Fruit fly (Drosophila melanogaster): ENCODE measurements around the gene Grik.
A peak's percentile ranks its signal among the peaks of the same experiment; 100 is the strongest.

dm6 chr3R:20948448-20949174, 46.9 kb downstream of the Grik start, which contains the start of gene Atpalpha:
- TF ChIP-seq pan (optimal IDR thresholded peaks at IDR 0.05) (no peak), br (GFP tag; optimal IDR thresholded peaks at IDR 0.05) (no peak), Mio (GFP tag; optimal IDR thresholded peaks at IDR 0.05) (no peak), HLH106 (tag; optimal IDR thresholded peaks at IDR 0.05) (no peak), brk (GFP tag; optimal IDR thresholded peaks at IDR 0.05) (peak; percentile 51), rgr (GFP tag; optimal IDR thresholded peaks at IDR 0.05) (no peak), N (GFP tag; optimal IDR thresholded peaks at IDR 0.05) (no peak), jim (GFP tag; optimal IDR thresholded peaks at IDR 0.05) (no peak), Sp1 (GFP tag; optimal IDR thresholded peaks at IDR 0.05) (peak; percentile 15)
